Worm (Caenorhabditis elegans): Measurements from ENCODE around the gene selt-1.2.

selt-1.2 gene

ce11 chrV:10713704-10714239, 33.4 kb downstream of the selt-1.2 start:
- TF ChIP-seq elt-1 (tag; optimal IDR thresholded peaks at IDR 0.05) (no peak), nhr-11 (tag; optimal IDR thresholded peaks at IDR 0.05) (no peak), nhr-237 (tag; optimal IDR thresholded peaks at IDR 0.05) (no peak), nhr-67 (tag; optimal IDR thresholded peaks at IDR 0.05) (no peak), ZK546.5 (tag; optimal IDR thresholded peaks at IDR 0.05) (no peak), jun-1 (tag; optimal IDR thresholded peaks at IDR 0.05) (peak; percentile 32), sea-2 (GFP tag; optimal IDR thresholded peaks at IDR 0.05) (no peak), elt-3 (tag; optimal IDR thresholded peaks at IDR 0.05) (no peak), ama-1 (optimal IDR thresholded peaks at IDR 0.05) (no peak), lsy-12 (tag; optimal IDR thresholded peaks at IDR 0.05) (no peak), pqm-1 (tag; optimal IDR thresholded peaks at IDR 0.05) (peak; percentile 27), snpc-4 (tag; optimal IDR thresholded peaks at IDR 0.05) (no peak), hmg-11 (tag; optimal IDR thresholded peaks at IDR 0.05) (no peak), nhr-25 (tag; optimal IDR thresholded peaks at IDR 0.05) (no peak), ceh-82 (tag; optimal IDR thresholded peaks at IDR 0.05) (no peak), egl-27 (tag; optimal IDR thresholded peaks at IDR 0.05) (no peak), ceh-16 (tag; optimal IDR thresholded peaks at IDR 0.05) (no peak), fos-1 (tag; optimal IDR thresholded peaks at IDR 0.05) (no peak), nhr-23 (tag; optimal IDR thresholded peaks at IDR 0.05) (no peak), pha-4 (tag; optimal IDR thresholded peaks at IDR 0.05) (no peak), mml-1 (tag; optimal IDR thresholded peaks at IDR 0.05) (no peak), lin-39 (tag; optimal IDR thresholded peaks at IDR 0.05) (no peak), tbx-2 (tag; optimal IDR thresholded peaks at IDR 0.05) (no peak), aly-2 (tag; optimal IDR thresholded peaks at IDR 0.05) (no peak), elt-2 (tag; optimal IDR thresholded peaks at IDR 0.05) (peak; percentile 61), mdl-1 (tag; optimal IDR thresholded peaks at IDR 0.05) (no peak)

DNA sequence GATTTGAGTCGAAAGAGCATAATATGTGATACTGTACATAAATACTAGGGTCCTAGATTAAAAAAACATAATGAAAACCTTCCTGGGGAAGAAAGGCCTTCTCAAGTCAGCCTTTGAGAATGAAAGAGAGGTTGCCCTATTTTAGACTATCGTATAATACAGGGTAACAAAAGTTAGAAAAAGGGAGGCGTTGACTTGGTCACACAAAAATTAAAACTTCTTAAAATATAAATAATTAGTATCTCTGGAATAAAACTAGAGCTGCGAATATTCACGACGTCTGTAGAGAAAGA, 34.6 kb downstream of the selt-1.2 start:
- TF ChIP-seq nhr-23 (tag; optimal IDR thresholded peaks at IDR 0.05) (peak; percentile 3), sea-2 (GFP tag; optimal IDR thresholded peaks at IDR 0.05) (no peak), nhr-43 (tag; optimal IDR thresholded peaks at IDR 0.05; ENCODE audit: poor library complexity, severe bottlenecking) (peak; percentile 31), lsy-12 (tag; optimal IDR thresholded peaks at IDR 0.05) (no peak), nhr-76 (tag; optimal IDR thresholded peaks at IDR 0.05) (no peak), ZK546.5 (tag; optimal IDR thresholded peaks at IDR 0.05) (no peak), ceh-9 (tag; optimal IDR thresholded peaks at IDR 0.05) (no peak)

DNA sequence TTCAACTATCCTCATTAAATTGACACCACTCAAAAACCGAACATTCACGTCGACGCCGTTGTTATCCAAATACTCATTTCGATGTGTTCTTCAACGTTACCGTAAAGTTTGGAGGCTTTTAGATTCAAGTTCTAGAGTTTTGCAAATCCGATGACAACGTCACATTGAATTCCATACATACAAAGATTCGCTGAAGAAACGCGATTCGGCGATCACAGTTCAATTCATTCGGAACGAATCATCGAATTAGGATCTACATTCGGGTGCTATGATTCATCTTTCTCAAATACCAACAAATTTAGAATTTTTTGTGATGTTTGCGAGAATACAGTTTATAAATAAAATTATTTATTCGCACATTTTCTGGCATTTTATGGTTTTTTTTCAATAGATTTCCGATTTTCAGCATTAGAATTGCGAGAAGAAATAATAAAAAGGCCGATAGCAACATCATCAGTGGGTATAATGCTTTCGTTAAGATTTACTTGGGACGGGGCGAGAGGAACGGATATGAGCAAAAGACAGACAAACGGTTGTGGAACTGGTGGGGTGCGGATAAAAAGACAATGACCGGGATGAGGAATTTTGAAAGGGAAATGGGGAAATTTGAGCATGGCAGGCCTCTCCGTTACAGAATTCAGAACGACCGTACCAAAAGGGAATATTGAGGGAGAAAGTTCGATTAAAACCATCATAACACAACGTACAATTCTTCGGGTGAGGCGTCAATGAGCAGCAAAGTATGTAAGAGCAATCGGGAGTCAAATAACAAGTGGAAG, 35.1 kb downstream of the selt-1.2 start:
- TF ChIP-seq lsy-12 (tag; optimal IDR thresholded peaks at IDR 0.05) = peak; percentile 28
- peak; percentile 9 for TF ChIP-seq unc-62 (GFP tag; optimal IDR thresholded peaks at IDR 0.05)
- no peak for TF ChIP-seq pqm-1 (tag; optimal IDR thresholded peaks at IDR 0.05)
- peak; percentile 17 for TF ChIP-seq nhr-25 (tag; optimal IDR thresholded peaks at IDR 0.05)
- TF ChIP-seq R02D3.7 (tag; optimal IDR thresholded peaks at IDR 0.05) = no peak
- peak; percentile 35 for TF ChIP-seq nhr-23 (tag; optimal IDR thresholded peaks at IDR 0.05)
- no peak for TF ChIP-seq egl-5 (tag; optimal IDR thresholded peaks at IDR 0.05)
- no peak for TF ChIP-seq pha-4 (tag; optimal IDR thresholded peaks at IDR 0.05)
- peak; percentile 55 for TF ChIP-seq aly-2 (tag; optimal IDR thresholded peaks at IDR 0.05)
- peak; percentile 34 for TF ChIP-seq nhr-43 (tag; optimal IDR thresholded peaks at IDR 0.05; ENCODE audit: poor library complexity, severe bottlenecking)
- TF ChIP-seq daf-12 (tag; optimal IDR thresholded peaks at IDR 0.05) = no peak

ce11 chrV:10711004-10711403, 36.2 kb downstream of the selt-1.2 start:
- peak; percentile 73 for TF ChIP-seq pqm-1 (tag; optimal IDR thresholded peaks at IDR 0.05)
- no peak for TF ChIP-seq mdl-1 (tag; optimal IDR thresholded peaks at IDR 0.05)
- no peak for TF ChIP-seq snpc-4 (tag; optimal IDR thresholded peaks at IDR 0.05)
- peak; percentile 12 for TF ChIP-seq pha-4 (tag; optimal IDR thresholded peaks at IDR 0.05)
- TF ChIP-seq elt-2 (tag; optimal IDR thresholded peaks at IDR 0.05) = peak; percentile 61
- no peak for TF ChIP-seq hmg-11 (tag; optimal IDR thresholded peaks at IDR 0.05)
- no peak for TF ChIP-seq sea-2 (GFP tag; optimal IDR thresholded peaks at IDR 0.05)

- no peak for TF ChIP-seq mdl-1 (tag; optimal IDR thresholded peaks at IDR 0.05)
- no peak for TF ChIP-seq lsy-12 (tag; optimal IDR thresholded peaks at IDR 0.05)
- no peak for TF ChIP-seq jun-1 (tag; optimal IDR thresholded peaks at IDR 0.05)
Observed at ce11 chrV:10709385-10709784, 37.8 kb downstream of the selt-1.2 start.

Measured in whole organism, L3 larva.